Worm (Caenorhabditis elegans) whole organism, L1 larva: Measurements from ENCODE around the gene col-162.

ENCODE experiments used
- F16B12.6 ChIP-seq: fragments of 150-350 bp; optimal IDR thresholded peaks from 2 replicates; lab custom pipeline; 2014; ENCODE audit warnings: missing biosample characterization, missing genetic modification characterization
- ceh-63 ChIP-seq: fragments of 200-800 bp; sonication (Bioruptor generic); optimal IDR thresholded peaks from 2 replicates; lab custom pipeline; 2018; ENCODE audit warnings: mild to moderate bottlenecking, missing genetic modification characterization, missing compliant biosample characterization
- dpl-1 ChIP-seq, 3 experiments: fragments of 150-350 bp in 2 of 3; sonication (generic microtip) in 1 of 3; optimal IDR thresholded peaks; 2 replicates each; lab custom pipeline; 2014 to 2017; ENCODE audit warnings: missing biosample characterization in 3 of 3, missing genetic modification characterization in 3 of 3, missing genetic modification reagents in 3 of 3
- fkh-10 ChIP-seq: sonication (generic microtip); optimal IDR thresholded peaks from 2 replicates; lab custom pipeline; 2017; ENCODE audit warnings: missing biosample characterization, missing genetic modification reagents, missing genetic modification characterization
- mdl-1 ChIP-seq, 2 experiments: fragments of 150-350 bp; optimal IDR thresholded peaks; 2 replicates each; lab custom pipeline; 2014 to 2017; ENCODE audit warnings: missing biosample characterization in 2 of 2, missing genetic modification characterization in 2 of 2, inconsistent platforms in 1 of 2
- nhr-28 ChIP-seq: fragments of 150-350 bp; optimal IDR thresholded peaks from 2 replicates; lab custom pipeline; 2014; ENCODE audit warnings: missing biosample characterization, missing genetic modification characterization
- nhr-77 ChIP-seq: fragments of 150-350 bp; optimal IDR thresholded peaks from 2 replicates; lab custom pipeline; 2014; ENCODE audit warnings: missing biosample characterization, missing genetic modification characterization
- pax-3 ChIP-seq: fragments of 200-800 bp; sonication (Bioruptor generic); optimal IDR thresholded peaks from 2 replicates; lab custom pipeline; 2018; ENCODE audit warnings: mild to moderate bottlenecking, missing genetic modification characterization, moderate library complexity, missing compliant biosample characterization
- snpc-4 ChIP-seq: fragments of 150-350 bp; optimal IDR thresholded peaks from 2 replicates; lab custom pipeline; 2014; ENCODE audit warnings: missing biosample characterization, missing genetic modification characterization
- ztf-11 ChIP-seq, 2 experiments: sonication (generic microtip); optimal IDR thresholded peaks; 2 replicates each; lab custom pipeline; 2016 to 2017; ENCODE audit warnings: missing genetic modification characterization in 2 of 2, missing biosample characterization in 1 of 2, missing compliant biosample characterization in 1 of 2

ce11 chrV:13415462-13415861, 26.3 kb upstream of the col-162 start:
- TF ChIP-seq ztf-11 (tag; optimal IDR thresholded peaks at IDR 0.05; lab: Kevin White, UChicago) (no peak), fkh-10 (GFP tag; lab: Kevin White, UChicago) (no peak), dpl-1 (GFP tag; optimal IDR thresholded peaks at IDR 0.05; lab: Kevin White, UChicago) (no peak), nhr-77 (tag; lab: Kevin White, UChicago) (no peak), pax-3 (tag; lab: Kevin White, UChicago) (no peak), F16B12.6 (tag; lab: Kevin White, UChicago) (no peak), nhr-28 (no peak), ceh-63 (GFP tag; lab: Kevin White, UChicago) (no peak), snpc-4 (no peak), mdl-1 (tag; optimal IDR thresholded peaks at IDR 0.05; lab: Kevin White, UChicago) (no peak)
